Worm (Caenorhabditis elegans) whole organism, mixed stage, embryonic: ENCODE data around the gene W01G7.4.

Experiments
- M03D4.4 ChIP-seq: sonication (generic microtip); optimal IDR thresholded peaks from 2 replicates; lab custom pipeline; 2017; ENCODE audit warnings: mild to moderate bottlenecking, missing genetic modification characterization, missing compliant biosample characterization
- bed-3 ChIP-seq: fragments of 200-800 bp; sonication (Bioruptor generic); optimal IDR thresholded peaks from 3 replicates; lab custom pipeline; 2018; ENCODE audit warnings: mild to moderate bottlenecking, missing genetic modification characterization, moderate library complexity, missing compliant biosample characterization
- blmp-1 ChIP-seq: fragments of 150-350 bp; optimal IDR thresholded peaks from 2 replicates; lab custom pipeline; 2014; ENCODE audit warnings: missing biosample characterization, missing genetic modification characterization
- ceh-39 ChIP-seq: fragments of 150-350 bp; optimal IDR thresholded peaks from 2 replicates; lab custom pipeline; 2014; ENCODE audit warnings: missing biosample characterization, missing genetic modification characterization
- ceh-43 ChIP-seq: fragments of 200-800 bp; sonication (Bioruptor generic); optimal IDR thresholded peaks from 2 replicates; lab custom pipeline; 2018; ENCODE audit warnings: mild to moderate bottlenecking, missing genetic modification characterization, moderate library complexity, missing compliant biosample characterization
- ceh-83 ChIP-seq: fragments of 200-800 bp; sonication (Bioruptor generic); optimal IDR thresholded peaks from 2 replicates; lab custom pipeline; 2018; ENCODE audit warnings: mild to moderate bottlenecking, missing genetic modification characterization, missing compliant biosample characterization
- ces-1 ChIP-seq: fragments of 150-350 bp; optimal IDR thresholded peaks from 2 replicates; lab custom pipeline; 2014; ENCODE audit warnings: missing biosample characterization, missing genetic modification reagents, missing genetic modification characterization
- cnd-1 ChIP-seq: fragments of 200-800 bp; sonication (Bioruptor generic); optimal IDR thresholded peaks from 2 replicates; lab custom pipeline; 2018; ENCODE audit warnings: mild to moderate bottlenecking, missing genetic modification characterization, missing compliant biosample characterization
- drap-1 ChIP-seq: fragments of 200-800 bp; sonication (Bioruptor generic); optimal IDR thresholded peaks from 3 replicates; lab custom pipeline; 2018; ENCODE audit warnings: mild to moderate bottlenecking, missing genetic modification characterization, missing compliant biosample characterization
- elt-1 ChIP-seq: sonication (generic microtip); optimal IDR thresholded peaks from 2 replicates; lab custom pipeline; 2017; ENCODE audit warnings: missing genetic modification characterization, mild to moderate bottlenecking, missing compliant biosample characterization, antibody characterized with exemption, moderate library complexity, borderline replicate concordance; ENCODE audit not compliant: insufficient read depth
- elt-3 ChIP-seq: fragments of 150-350 bp; optimal IDR thresholded peaks from 2 replicates; lab custom pipeline; 2014; ENCODE audit warnings: missing biosample characterization, missing genetic modification characterization
- flh-1 ChIP-seq: fragments of 200-800 bp; sonication (Bioruptor generic); optimal IDR thresholded peaks from 2 replicates; lab custom pipeline; 2018; ENCODE audit warnings: mild to moderate bottlenecking, missing genetic modification characterization, moderate library complexity, missing compliant biosample characterization
- ham-2 ChIP-seq: fragments of 200-800 bp; sonication (Bioruptor generic); optimal IDR thresholded peaks from 2 replicates; lab custom pipeline; 2018; ENCODE audit warnings: mild to moderate bottlenecking, missing genetic modification characterization, missing compliant biosample characterization
- hlh-1 ChIP-seq: fragments of 150-350 bp; optimal IDR thresholded peaks from 2 replicates; lab custom pipeline; 2014; ENCODE audit warnings: missing biosample characterization, missing genetic modification reagents, missing genetic modification characterization
- lin-13 ChIP-seq: fragments of 150-350 bp; optimal IDR thresholded peaks from 2 replicates; lab custom pipeline; 2014; ENCODE audit warnings: missing biosample characterization, missing genetic modification characterization
- lin-32 ChIP-seq: fragments of 200-800 bp; sonication (Bioruptor generic); optimal IDR thresholded peaks from 2 replicates; lab custom pipeline; 2018; ENCODE audit warnings: mild to moderate bottlenecking, missing genetic modification characterization, missing compliant biosample characterization
- lsy-2 ChIP-seq: fragments of 150-350 bp; optimal IDR thresholded peaks from 2 replicates; lab custom pipeline; 2014; ENCODE audit warnings: missing biosample characterization, missing genetic modification characterization
- mab-5 ChIP-seq: fragments of 150-350 bp; optimal IDR thresholded peaks from 2 replicates; lab custom pipeline; 2014; ENCODE audit warnings: missing biosample characterization, missing genetic modification characterization
- mep-1 ChIP-seq: fragments of 150-350 bp; optimal IDR thresholded peaks from 2 replicates; lab custom pipeline; 2017; ENCODE audit warnings: missing biosample characterization, missing genetic modification reagents, missing genetic modification characterization, inconsistent platforms
- mls-2 ChIP-seq: sonication (generic microtip); optimal IDR thresholded peaks from 2 replicates; lab custom pipeline; 2016; ENCODE audit warnings: mild to moderate bottlenecking, missing genetic modification characterization, moderate library complexity, missing compliant biosample characterization
- nhr-12 ChIP-seq: fragments of 150-350 bp; optimal IDR thresholded peaks from 2 replicates; lab custom pipeline; 2014; ENCODE audit warnings: missing biosample characterization, missing genetic modification characterization
- nhr-2 ChIP-seq: fragments of 150-350 bp; optimal IDR thresholded peaks from 2 replicates; lab custom pipeline; 2014; ENCODE audit warnings: missing biosample characterization, missing genetic modification characterization
- nhr-237 ChIP-seq: fragments of 150-350 bp; optimal IDR thresholded peaks from 2 replicates; lab custom pipeline; 2014; ENCODE audit warnings: missing biosample characterization, missing genetic modification characterization
- nhr-28 ChIP-seq: fragments of 150-350 bp; optimal IDR thresholded peaks from 2 replicates; lab custom pipeline; 2014; ENCODE audit warnings: missing biosample characterization, missing genetic modification characterization
- nhr-76 ChIP-seq: sonication (generic microtip); optimal IDR thresholded peaks from 2 replicates; lab custom pipeline; 2017; ENCODE audit warnings: missing biosample characterization, missing genetic modification characterization
- pha-4 ChIP-seq: fragments of 150-350 bp; optimal IDR thresholded peaks from 2 replicates; lab custom pipeline; 2018; ENCODE audit warnings: missing biosample characterization, missing genetic modification reagents, missing genetic modification characterization
- sem-2 ChIP-seq: fragments of 200-800 bp; sonication (Bioruptor generic); optimal IDR thresholded peaks from 2 replicates; lab custom pipeline; 2018; ENCODE audit warnings: mild to moderate bottlenecking, missing genetic modification characterization, missing compliant biosample characterization
- snpc-4 ChIP-seq: fragments of 150-350 bp; optimal IDR thresholded peaks from 2 replicates; lab custom pipeline; 2014; ENCODE audit warnings: missing biosample characterization, missing genetic modification characterization
- sptf-1 ChIP-seq: sonication (generic microtip); optimal IDR thresholded peaks from 2 replicates; lab custom pipeline; 2017; ENCODE audit warnings: mild to moderate bottlenecking, missing genetic modification characterization, moderate library complexity, missing compliant biosample characterization
- tbx-8 ChIP-seq: fragments of 200-800 bp; sonication (Bioruptor generic); optimal IDR thresholded peaks from 2 replicates; lab custom pipeline; 2018; ENCODE audit warnings: mild to moderate bottlenecking, missing genetic modification characterization, moderate library complexity, missing compliant biosample characterization
- unc-120 ChIP-seq: sonication (generic microtip); optimal IDR thresholded peaks from 2 replicates; lab custom pipeline; 2017; ENCODE audit warnings: missing genetic modification characterization, missing compliant biosample characterization; ENCODE audit not compliant: poor library complexity, severe bottlenecking
- unc-39 ChIP-seq: fragments of 150-350 bp; optimal IDR thresholded peaks from 2 replicates; lab custom pipeline; 2014; ENCODE audit warnings: missing biosample characterization, missing genetic modification characterization
- unc-62 ChIP-seq: fragments of 150-350 bp; optimal IDR thresholded peaks from 2 replicates; lab custom pipeline; 2014; ENCODE audit warnings: missing biosample characterization, missing genetic modification reagents, missing genetic modification characterization
- zip-8 ChIP-seq: fragments of 150-350 bp; optimal IDR thresholded peaks from 2 replicates; lab custom pipeline; 2014; ENCODE audit warnings: missing biosample characterization, missing genetic modification characterization
- ztf-11 ChIP-seq: fragments of 150-350 bp; optimal IDR thresholded peaks from 2 replicates; lab custom pipeline; 2014; ENCODE audit warnings: missing biosample characterization, missing genetic modification characterization

The W01G7.4 gene

ce11 chrII:14060439-14060838, at the start of gene W01G7.4:
Gene W01G7.4 (plus strand): TSS chrII:14060739.
- TF ChIP-seq cnd-1 (tag; lab: Kevin White, UChicago) (no peak), pha-4 (tag; lab: Kevin White, UChicago) (no peak), mls-2 (tag; lab: Kevin White, UChicago) (no peak), tbx-8 (no peak), lin-32 (GFP tag; lab: Kevin White, UChicago) (no peak), ces-1 (GFP tag; lab: Kevin White, UChicago) (no peak), lsy-2 (tag; lab: Kevin White, UChicago) (no peak), M03D4.4 (tag; lab: Kevin White, UChicago) (no peak), ceh-39 (no peak), unc-39 (no peak), blmp-1 (tag; lab: Kevin White, UChicago) (no peak), zip-8 (tag; lab: Kevin White, UChicago) (no peak), ceh-83 (GFP tag; lab: Kevin White, UChicago) (no peak), bed-3 (GFP tag; lab: Kevin White, UChicago) (no peak), lin-13 (tag; lab: Kevin White, UChicago) (no peak), ztf-11 (tag; lab: Kevin White, UChicago) (no peak)

- TF ChIP-seq ces-1 (GFP tag; lab: Kevin White, UChicago), result no peak
- TF ChIP-seq blmp-1 (tag; lab: Kevin White, UChicago), result no peak
- no peak for TF ChIP-seq snpc-4
- no peak for TF ChIP-seq unc-62 (GFP tag; lab: Kevin White, UChicago)
- no peak for TF ChIP-seq unc-120 (tag; lab: Kevin White, UChicago)
- TF ChIP-seq drap-1, result no peak
- TF ChIP-seq M03D4.4 (tag; lab: Kevin White, UChicago), result no peak
These were observed 45.9 kb upstream of the W01G7.4 start for ce11 chrII:14014637-14015036.

- no peak for TF ChIP-seq nhr-12 (tag; lab: Kevin White, UChicago)
- no peak for TF ChIP-seq lin-13 (tag; lab: Kevin White, UChicago)
- no peak for TF ChIP-seq drap-1
- no peak for TF ChIP-seq mab-5
- no peak for TF ChIP-seq lsy-2 (tag; lab: Kevin White, UChicago)
- no peak for TF ChIP-seq ceh-83 (GFP tag; lab: Kevin White, UChicago)
- no peak for TF ChIP-seq elt-1 (tag; lab: Kevin White, UChicago)
- no peak for TF ChIP-seq ztf-11 (tag; lab: Kevin White, UChicago)
- TF ChIP-seq elt-3, result no peak
- TF ChIP-seq snpc-4, result no peak
- no peak for TF ChIP-seq nhr-2
- no peak for TF ChIP-seq blmp-1 (tag; lab: Kevin White, UChicago)
- no peak for TF ChIP-seq hlh-1
- TF ChIP-seq sem-2 (GFP tag; lab: Kevin White, UChicago), result no peak
- TF ChIP-seq flh-1, result no peak
- no peak for TF ChIP-seq cnd-1 (tag; lab: Kevin White, UChicago)
- no peak for TF ChIP-seq ces-1 (GFP tag; lab: Kevin White, UChicago)
- TF ChIP-seq unc-39, result no peak
- no peak for TF ChIP-seq mep-1 (tag; lab: Kevin White, UChicago)
- no peak for TF ChIP-seq mls-2 (tag; lab: Kevin White, UChicago)
These were observed 43.7 kb upstream of the W01G7.4 start, which contains the start of gene cyp-37A1 for ce11 chrII:14016865-14017264. Gene cyp-37A1 (minus strand): TSS chrII:14016965.

ce11 chrII:14018192-14018591, 42.3 kb upstream of the W01G7.4 start:
- TF ChIP-seq ceh-39 (no peak), pha-4 (tag; lab: Kevin White, UChicago) (no peak), snpc-4 (no peak), bed-3 (GFP tag; lab: Kevin White, UChicago) (no peak), elt-3 (no peak), elt-1 (tag; lab: Kevin White, UChicago) (no peak), ceh-43 (GFP tag; lab: Kevin White, UChicago) (no peak), hlh-1 (no peak), ceh-83 (GFP tag; lab: Kevin White, UChicago) (peak; percentile 63), lsy-2 (tag; lab: Kevin White, UChicago) (no peak), lin-13 (tag; lab: Kevin White, UChicago) (peak; percentile 39), flh-1 (no peak), mep-1 (tag; lab: Kevin White, UChicago) (peak; percentile 58), mls-2 (tag; lab: Kevin White, UChicago) (no peak), ham-2 (GFP tag; lab: Kevin White, UChicago) (no peak), nhr-2 (no peak), unc-62 (GFP tag; lab: Kevin White, UChicago) (no peak), cnd-1 (tag; lab: Kevin White, UChicago) (peak; percentile 34), blmp-1 (tag; lab: Kevin White, UChicago) (no peak), nhr-28 (tag; lab: Kevin White, UChicago) (no peak), unc-39 (no peak), lin-32 (GFP tag; lab: Kevin White, UChicago) (no peak), sptf-1 (tag; lab: Kevin White, UChicago) (peak; percentile 59), sem-2 (GFP tag; lab: Kevin White, UChicago) (no peak), zip-8 (tag; lab: Kevin White, UChicago) (no peak), nhr-76 (tag; lab: Kevin White, UChicago) (no peak), tbx-8 (no peak), drap-1 (peak; percentile 26), ztf-11 (tag; lab: Kevin White, UChicago) (no peak), unc-120 (tag; lab: Kevin White, UChicago) (no peak), ces-1 (GFP tag; lab: Kevin White, UChicago) (no peak), nhr-237 (tag; lab: Kevin White, UChicago) (no peak), mab-5 (no peak), M03D4.4 (tag; lab: Kevin White, UChicago) (no peak), nhr-12 (tag; lab: Kevin White, UChicago) (no peak)
